Worm (Caenorhabditis elegans): ENCODE measurements around the gene sec-6.

ce11 chrII:5336660-5337494, 22.5 kb upstream of the sec-6 start:
- TF ChIP-seq skn-1 (tag; optimal IDR thresholded peaks at IDR 0.05) (peak; percentile 1), ztf-4 (tag; optimal IDR thresholded peaks at IDR 0.05) (peak; percentile 81), crh-2 (tag; optimal IDR thresholded peaks at IDR 0.05) (peak; percentile 69), elt-3 (tag; optimal IDR thresholded peaks at IDR 0.05) (no peak), nhr-25 (tag; optimal IDR thresholded peaks at IDR 0.05) (peak; percentile 80), unc-62 (GFP tag; optimal IDR thresholded peaks at IDR 0.05) (no peak), lsy-2 (tag; optimal IDR thresholded peaks at IDR 0.05) (peak; percentile 23 to 71), ceh-82 (tag; optimal IDR thresholded peaks at IDR 0.05) (no peak), aly-2 (tag; optimal IDR thresholded peaks at IDR 0.05) (no peak), ztf-11 (tag; optimal IDR thresholded peaks at IDR 0.05) (peak; percentile 23), nhr-11 (tag; optimal IDR thresholded peaks at IDR 0.05) (no peak), mab-5 (tag; optimal IDR thresholded peaks at IDR 0.05) (no peak), R02D3.7 (tag; optimal IDR thresholded peaks at IDR 0.05) (no peak)

All from whole organism, L2 larva.